Fruit fly (Drosophila melanogaster) whole organism, pupa: Measurements from ENCODE around the gene ninaG.

Source experiments
- CG13204 ChIP-seq: fragments of 200-800 bp; sonication (Bioruptor generic); optimal IDR thresholded peaks from 2 replicates; lab custom pipeline; 2018; ENCODE audit warnings: missing biosample characterization, mild to moderate bottlenecking, missing genetic modification characterization, moderate library complexity
- CG4496 ChIP-seq: fragments of 200-800 bp; sonication (Bioruptor generic); IDR thresholded peaks from 3 replicates; pipeline ENCODE4 v1.3.6; 2022; ENCODE audit warnings: missing biosample characterization, missing genetic modification characterization
- CG8159 ChIP-seq: fragments of 200-800 bp; sonication (Bioruptor generic); optimal IDR thresholded peaks from 3 replicates; lab custom pipeline; 2018; ENCODE audit warnings: missing biosample characterization, mild to moderate bottlenecking, missing genetic modification characterization, moderate library complexity

dm6 chr3R:11469745-11470144, 48.3 kb upstream of the ninaG start:
- TF ChIP-seq CG8159 (tag; lab: Kevin White, UChicago) (no peak), CG4496 (GFP tag; lab: Robert Waterston, UW) (no peak), CG13204 (GFP tag; lab: Kevin White, UChicago) (no peak)
